Worm (Caenorhabditis elegans): ENCODE results near the gene lin-31.

DNA sequence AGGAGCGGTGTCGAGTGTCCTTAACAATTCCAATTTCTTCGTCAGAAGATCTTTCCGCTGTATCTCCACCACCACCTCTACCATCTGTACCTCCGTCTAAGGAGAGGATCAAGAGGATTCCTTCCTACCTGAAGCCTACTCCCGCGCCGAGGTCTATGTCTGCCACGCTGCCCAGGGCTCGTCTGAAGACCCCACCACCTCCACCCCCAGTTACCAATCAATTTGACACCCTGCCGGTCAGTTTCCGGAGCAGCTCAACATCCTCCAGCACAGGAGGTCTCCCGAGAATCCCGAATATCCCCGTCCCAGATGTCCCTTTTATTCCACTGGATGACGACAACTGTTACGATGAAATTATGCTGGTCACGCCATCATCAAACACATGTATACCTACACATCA, 25.6 kb downstream of the lin-31 start:
- TF ChIP-seq him-1 (tag; optimal IDR thresholded peaks at IDR 0.05) (no peak), dao-5 (tag; optimal IDR thresholded peaks at IDR 0.05) (no peak)

All from whole organism, L4/young adult.